Fruit fly (Drosophila melanogaster) whole organism, embryonic: ENCODE data around the gene CG3294.
A peak's percentile ranks its signal among the peaks of the same experiment; 100 is the strongest.

ENCODE experiments used
- BEAF-32 ChIP-seq: fragments of 200-800 bp; sonication (Bioruptor generic); optimal IDR thresholded peaks from 3 replicates; lab custom pipeline; 2017; ENCODE audit warnings: missing biosample characterization, missing genetic modification characterization, mild to moderate bottlenecking, moderate library complexity, missing genetic modification reagents
- CG10543 ChIP-seq: fragments of 200-800 bp; sonication (Bioruptor generic); optimal IDR thresholded peaks from 3 replicates; lab custom pipeline; 2017; ENCODE audit warnings: missing biosample characterization, mild to moderate bottlenecking, missing genetic modification characterization, moderate library complexity
- CG11398 ChIP-seq: fragments of 200-800 bp; sonication (Bioruptor generic); optimal IDR thresholded peaks from 2 replicates; lab custom pipeline; 2016; ENCODE audit warnings: missing biosample characterization, missing genetic modification characterization
- CG11696 ChIP-seq: fragments of 200-800 bp; sonication (Bioruptor generic); IDR thresholded peaks from 2 replicates; pipeline ENCODE4 v1.3.6; 2022; ENCODE audit warnings: missing biosample characterization, missing genetic modification characterization
- CG12071 ChIP-seq: fragments of 200-800 bp; sonication (Bioruptor generic); optimal IDR thresholded peaks from 3 replicates; lab custom pipeline; 2018; ENCODE audit warnings: missing biosample characterization, mild to moderate bottlenecking, missing genetic modification characterization
- CG12659 ChIP-seq: fragments of 200-800 bp; sonication (Bioruptor generic); optimal IDR thresholded peaks from 3 replicates; lab custom pipeline; 2017; ENCODE audit warnings: mild to moderate bottlenecking, missing biosample characterization, missing genetic modification reagents, missing genetic modification characterization
- CG14860 ChIP-seq: fragments of 200-800 bp; sonication (Bioruptor generic); IDR thresholded peaks from 3 replicates; pipeline ENCODE4 v1.3.6; 2022; ENCODE audit warnings: missing biosample characterization, missing genetic modification characterization; ENCODE audit not compliant: partially characterized antibody
- CG15479 ChIP-seq: fragments of 200-800 bp; sonication (Bioruptor generic); optimal IDR thresholded peaks from 3 replicates; lab custom pipeline; 2019; ENCODE audit warnings: missing biosample characterization, mild to moderate bottlenecking, missing genetic modification characterization, moderate library complexity
- CG15696 ChIP-seq: fragments of 200-800 bp; sonication (Bioruptor generic); optimal IDR thresholded peaks from 2 replicates; lab custom pipeline; 2019; ENCODE audit warnings: missing biosample characterization, mild to moderate bottlenecking, missing genetic modification characterization, moderate library complexity
- CG17568 ChIP-seq: fragments of 200-800 bp; sonication (Bioruptor generic); optimal IDR thresholded peaks from 2 replicates; lab custom pipeline; 2018; ENCODE audit warnings: missing biosample characterization, mild to moderate bottlenecking, missing genetic modification characterization, moderate library complexity
- CG17612 ChIP-seq: fragments of 200-800 bp; sonication (Bioruptor generic); IDR thresholded peaks from 2 replicates; pipeline ENCODE4 v1.3.6; 2022; ENCODE audit warnings: missing biosample characterization, missing genetic modification characterization
- CG18262 ChIP-seq: fragments of 200-800 bp; optimal IDR thresholded peaks from 3 replicates; lab custom pipeline; 2019; ENCODE audit warnings: missing biosample characterization, mild to moderate bottlenecking, missing genetic modification characterization, moderate library complexity
- CG18599 ChIP-seq: fragments of 200-800 bp; sonication (Bioruptor generic); optimal IDR thresholded peaks from 3 replicates; lab custom pipeline; 2017; ENCODE audit warnings: missing biosample characterization, missing genetic modification characterization, mild to moderate bottlenecking, moderate library complexity, missing genetic modification reagents
- CG2889 ChIP-seq: fragments of 200-800 bp; sonication (Bioruptor generic); IDR thresholded peaks from 3 replicates; pipeline ENCODE4 v1.3.6; 2022; ENCODE audit warnings: missing biosample characterization, missing genetic modification characterization
- CG32767 ChIP-seq: fragments of 200-800 bp; sonication (Bioruptor generic); IDR thresholded peaks from 2 replicates; pipeline ENCODE4 v1.3.6; 2022; ENCODE audit warnings: missing biosample characterization, missing genetic modification characterization
- CG3838 ChIP-seq: fragments of 200-800 bp; sonication (Bioruptor generic); optimal IDR thresholded peaks from 3 replicates; lab custom pipeline; 2016; ENCODE audit warnings: missing biosample characterization, missing genetic modification characterization
- CG5180 ChIP-seq: fragments of 200-800 bp; sonication (Bioruptor generic); optimal IDR thresholded peaks from 3 replicates; lab custom pipeline; 2017; ENCODE audit warnings: missing biosample characterization, missing genetic modification characterization, mild to moderate bottlenecking, moderate library complexity, missing genetic modification reagents
- CG6765 ChIP-seq: fragments of 200-800 bp; sonication (Bioruptor generic); optimal IDR thresholded peaks from 3 replicates; lab custom pipeline; 2017; ENCODE audit warnings: missing biosample characterization, mild to moderate bottlenecking, missing genetic modification characterization
- CG8944 ChIP-seq: fragments of 200-800 bp; sonication (Bioruptor generic); optimal IDR thresholded peaks from 3 replicates; lab custom pipeline; 2016; ENCODE audit warnings: missing biosample characterization, missing genetic modification characterization
- CG9797 ChIP-seq: fragments of 200-800 bp; sonication (Bioruptor generic); optimal IDR thresholded peaks from 3 replicates; lab custom pipeline; 2018; ENCODE audit warnings: missing biosample characterization, mild to moderate bottlenecking, missing genetic modification characterization
- CG9817 ChIP-seq: fragments of 200-800 bp; sonication (Bioruptor generic); optimal IDR thresholded peaks from 2 replicates; lab custom pipeline; 2018; ENCODE audit warnings: missing biosample characterization, mild to moderate bottlenecking, missing genetic modification characterization, moderate library complexity
- CG9932 ChIP-seq: fragments of 200-800 bp; sonication (Bioruptor generic); IDR thresholded peaks from 2 replicates; pipeline ENCODE4 v1.3.6; 2022; ENCODE audit warnings: missing biosample characterization, missing genetic modification characterization
- Dip2 ChIP-seq: fragments of 200-800 bp; sonication (Bioruptor generic); IDR thresholded peaks from 2 replicates; pipeline ENCODE4 v1.3.6; 2022; ENCODE audit warnings: missing biosample characterization, missing genetic modification characterization
- Ets97D ChIP-seq: fragments of 200-800 bp; sonication (Bioruptor generic); optimal IDR thresholded peaks from 3 replicates; lab custom pipeline; 2016; ENCODE audit warnings: missing biosample characterization, missing genetic modification characterization
- Fer3 ChIP-seq: fragments of 200-800 bp; sonication (Bioruptor generic); optimal IDR thresholded peaks from 2 replicates; lab custom pipeline; 2018; ENCODE audit warnings: missing biosample characterization, mild to moderate bottlenecking, missing genetic modification characterization, moderate library complexity
- HHEX ChIP-seq: fragments of 200-800 bp; sonication (Bioruptor generic); optimal IDR thresholded peaks from 3 replicates; lab custom pipeline; 2017; ENCODE audit warnings: missing biosample characterization, mild to moderate bottlenecking, missing genetic modification characterization, missing genetic modification reagents
- Hmr ChIP-seq: fragments of 200-800 bp; sonication (Bioruptor generic); optimal IDR thresholded peaks from 3 replicates; lab custom pipeline; 2017; ENCODE audit warnings: mild to moderate bottlenecking, missing biosample characterization, missing genetic modification reagents, missing genetic modification characterization
- Hsf ChIP-seq: fragments of 200-800 bp; sonication (Bioruptor generic); optimal IDR thresholded peaks from 3 replicates; lab custom pipeline; 2016; ENCODE audit warnings: missing biosample characterization, missing genetic modification characterization
- Kr ChIP-seq: fragments of 200-800 bp; sonication (Bioruptor generic); optimal IDR thresholded peaks from 2 replicates; lab custom pipeline; 2017; ENCODE audit warnings: missing biosample characterization, mild to moderate bottlenecking, missing genetic modification characterization
- MTF-1 ChIP-seq: fragments of 200-800 bp; sonication (Bioruptor generic); optimal IDR thresholded peaks from 2 replicates; lab custom pipeline; 2018; ENCODE audit warnings: missing biosample characterization, mild to moderate bottlenecking, missing genetic modification characterization, borderline replicate concordance
- Mad ChIP-seq: fragments of 200-800 bp; sonication (Bioruptor generic); optimal IDR thresholded peaks from 2 replicates; lab custom pipeline; 2016; ENCODE audit warnings: missing biosample characterization, missing genetic modification characterization
- Med ChIP-seq: fragments of 200-800 bp; sonication (Bioruptor generic); peaks from one replicate; lab custom pipeline; 2016; ENCODE audit warnings: missing biosample characterization, missing genetic modification characterization, mild to moderate bottlenecking, inconsistent platforms, moderate library complexity
- Nf-YC ChIP-seq: fragments of 200-800 bp; optimal IDR thresholded peaks from 3 replicates; lab custom pipeline; 2019; ENCODE audit warnings: missing biosample characterization, mild to moderate bottlenecking, missing genetic modification characterization, moderate library complexity
- Oli ChIP-seq: fragments of 200-800 bp; sonication (Bioruptor generic); optimal IDR thresholded peaks from 2 replicates; lab custom pipeline; 2018; ENCODE audit warnings: missing biosample characterization, mild to moderate bottlenecking, missing genetic modification characterization, moderate library complexity
- Ssrp ChIP-seq: fragments of 200-800 bp; sonication (Bioruptor generic); optimal IDR thresholded peaks from 2 replicates; lab custom pipeline; 2018; ENCODE audit warnings: missing biosample characterization, mild to moderate bottlenecking, missing genetic modification characterization, moderate library complexity
- aop ChIP-seq: fragments of 200-800 bp; sonication (Bioruptor generic); IDR thresholded peaks from 2 replicates; pipeline ENCODE4 v1.3.6; 2022; ENCODE audit warnings: missing biosample characterization, missing genetic modification characterization
- dm ChIP-seq: fragments of 200-800 bp; sonication (Bioruptor generic); optimal IDR thresholded peaks from 3 replicates; lab custom pipeline; 2016; ENCODE audit warnings: missing biosample characterization, missing genetic modification characterization
- fd96Cb ChIP-seq: fragments of 200-800 bp; sonication (Bioruptor generic); optimal IDR thresholded peaks from 2 replicates; lab custom pipeline; 2018; ENCODE audit warnings: missing biosample characterization, mild to moderate bottlenecking, missing genetic modification characterization, moderate library complexity
- hkb ChIP-seq, 2 experiments: fragments of 200-800 bp in 1 of 2; fragments of >200 bp in 1 of 2; sonication (Bioruptor generic) in 1 of 2; IDR thresholded peaks in 1 of 2; optimal IDR thresholded peaks in 1 of 2; 2 replicates each; pipeline versions ENCODE4 v1.3.6 to Lab custom; 2017 to 2022; ENCODE audit warnings: missing biosample characterization in 1 of 2, missing genetic modification characterization in 1 of 2
- knrl ChIP-seq: fragments of 200-800 bp; sonication (Bioruptor generic); IDR thresholded peaks from 3 replicates; pipeline ENCODE4 v1.3.6; 2022; ENCODE audit warnings: missing biosample characterization, missing genetic modification characterization; ENCODE audit not compliant: partially characterized antibody
- nerfin-1 ChIP-seq: fragments of 200-800 bp; sonication (Bioruptor generic); optimal IDR thresholded peaks from 3 replicates; lab custom pipeline; 2019; ENCODE audit warnings: missing biosample characterization, mild to moderate bottlenecking, missing genetic modification characterization, moderate library complexity
- odd ChIP-seq: fragments of 200-800 bp; sonication (Bioruptor generic); optimal IDR thresholded peaks from 2 replicates; lab custom pipeline; 2017; ENCODE audit warnings: missing biosample characterization, mild to moderate bottlenecking, missing genetic modification characterization
- pan ChIP-seq, 4 experiments: fragments of >200 bp in 3 of 4; fragments of 200-800 bp in 1 of 4; sonication (Bioruptor generic) in 1 of 4; optimal IDR thresholded peaks in 3 of 4; IDR thresholded peaks in 1 of 4; 2 replicates each; pipeline versions ENCODE4 v1.3.6 to Lab custom; 2017 to 2022; ENCODE audit warnings: missing biosample characterization in 2 of 4, missing genetic modification characterization in 2 of 4, mixed read lengths in 1 of 4
- row ChIP-seq: fragments of 200-800 bp; sonication (Bioruptor generic); IDR thresholded peaks from 3 replicates; pipeline ENCODE4 v1.3.6; 2022; ENCODE audit warnings: missing biosample characterization, missing genetic modification characterization
- run ChIP-seq: fragments of 200-800 bp; sonication (Bioruptor generic); optimal IDR thresholded peaks from 3 replicates; lab custom pipeline; 2018; ENCODE audit warnings: missing biosample characterization, mild to moderate bottlenecking, missing genetic modification characterization
- scrt ChIP-seq: fragments of 200-800 bp; sonication (Bioruptor generic); optimal IDR thresholded peaks from 2 replicates; lab custom pipeline; 2018; ENCODE audit warnings: missing biosample characterization, mild to moderate bottlenecking, missing genetic modification characterization, moderate library complexity
- sd ChIP-seq: fragments of 200-800 bp; sonication (Bioruptor generic); optimal IDR thresholded peaks from 3 replicates; lab custom pipeline; 2018; ENCODE audit warnings: missing biosample characterization, mild to moderate bottlenecking, missing genetic modification characterization, moderate library complexity
- slp2 ChIP-seq: fragments of 200-800 bp; sonication (Bioruptor generic); optimal IDR thresholded peaks from 2 replicates; lab custom pipeline; 2016; ENCODE audit warnings: missing biosample characterization, missing genetic modification characterization
- so ChIP-seq: fragments of 200-800 bp; sonication (Bioruptor generic); IDR thresholded peaks from 3 replicates; pipeline ENCODE4 v1.3.6; 2022; ENCODE audit warnings: missing biosample characterization, missing genetic modification characterization

The CG3294 gene

dm6 chr2L:4829040-4829439 lies 34.7 kb downstream of the CG3294 start (continued):
- TF ChIP-seq Dip2 (no peak), CG9817 (tag; lab: Kevin White, UChicago) (peak; percentile 5), CG9932 (GFP tag; lab: Robert Waterston, UW) (no peak), Kr (no peak), run (tag; lab: Kevin White, UChicago) (no peak), Fer3 (tag; lab: Kevin White, UChicago) (peak; percentile 36), Nf-YC (peak; percentile 7), CG17612 (GFP tag; lab: Robert Waterston, UW) (no peak), CG9797 (GFP tag; lab: Kevin White, UChicago) (no peak), CG11398 (no peak), Ssrp (no peak), Mad (GFP tag; lab: Kevin White, UChicago) (no peak), Med (GFP tag; lab: Kevin White, UChicago) (peak; percentile 64), CG14860 (GFP tag; lab: Robert Waterston, UW) (no peak), CG18262 (tag; lab: Kevin White, UChicago) (no peak), CG12071 (GFP tag; lab: Kevin White, UChicago) (peak; percentile 55), knrl (GFP tag; lab: Robert Waterston, UW) (no peak), CG12659 (peak; percentile 17), CG10543 (GFP tag; lab: Kevin White, UChicago) (peak; percentile 69), Hmr (GFP tag; lab: Kevin White, UChicago) (peak; percentile 60), slp2 (GFP tag; lab: Kevin White, UChicago) (no peak), scrt (peak; percentile 31), sd (peak; percentile 25), fd96Cb (no peak), CG5180 (GFP tag; lab: Kevin White, UChicago) (no peak), Oli (tag; lab: Kevin White, UChicago) (no peak), CG32767 (GFP tag; lab: Robert Waterston, UW) (no peak), nerfin-1 (no peak), pan (optimal IDR thresholded peaks at IDR 0.05; lab: Kevin White, UChicago) (no peak), pan (GFP tag; optimal IDR thresholded peaks at IDR 0.05 in 1 of 2, IDR thresholded peaks at IDR 0.05 in 1 of 2) (peak in 1 of 2 experiments; percentile 43), CG3838 (no peak), row (GFP tag; lab: Robert Waterston, UW) (no peak), CG8944 (no peak), CG18599 (peak; percentile 53), hkb (optimal IDR thresholded peaks at IDR 0.05; lab: Kevin White, UChicago) (no peak), hkb (GFP tag; IDR thresholded peaks at IDR 0.05; lab: Robert Waterston, UW) (no peak), CG2889 (GFP tag; lab: Robert Waterston, UW) (no peak), so (0 out of 3 replicates have a peak, but pooled peaks have one; percentile 50), CG6765 (GFP tag; lab: Kevin White, UChicago) (peak; percentile 57), CG17568 (GFP tag; lab: Kevin White, UChicago) (no peak), CG11696 (GFP tag; lab: Robert Waterston, UW) (no peak), CG15479 (peak; percentile 71), BEAF-32 (GFP tag; lab: Kevin White, UChicago) (no peak), Ets97D (GFP tag; lab: Kevin White, UChicago) (no peak), CG15696 (tag; lab: Kevin White, UChicago) (peak; percentile 2), Hsf (GFP tag; lab: Kevin White, UChicago) (no peak), HHEX (GFP tag; lab: Kevin White, UChicago) (peak; percentile 47), MTF-1 (GFP tag; lab: Kevin White, UChicago) (peak; percentile 16), dm (no peak), odd (peak; percentile 22), aop (no peak)
